Worm (Caenorhabditis elegans) whole organism, mixed stage, embryonic: ENCODE data around the gene T23C6.4.

ENCODE experiments used
- M03D4.4 ChIP-seq: sonication (generic microtip); optimal IDR thresholded peaks from 2 replicates; lab custom pipeline; 2017; ENCODE audit warnings: mild to moderate bottlenecking, missing genetic modification characterization, missing compliant biosample characterization
- blmp-1 ChIP-seq: fragments of 150-350 bp; optimal IDR thresholded peaks from 2 replicates; lab custom pipeline; 2014; ENCODE audit warnings: missing biosample characterization, missing genetic modification characterization
- ceh-39 ChIP-seq: fragments of 150-350 bp; optimal IDR thresholded peaks from 2 replicates; lab custom pipeline; 2014; ENCODE audit warnings: missing biosample characterization, missing genetic modification characterization
- ceh-43 ChIP-seq: fragments of 200-800 bp; sonication (Bioruptor generic); optimal IDR thresholded peaks from 2 replicates; lab custom pipeline; 2018; ENCODE audit warnings: mild to moderate bottlenecking, missing genetic modification characterization, moderate library complexity, missing compliant biosample characterization
- ceh-83 ChIP-seq: fragments of 200-800 bp; sonication (Bioruptor generic); optimal IDR thresholded peaks from 2 replicates; lab custom pipeline; 2018; ENCODE audit warnings: mild to moderate bottlenecking, missing genetic modification characterization, missing compliant biosample characterization
- ces-1 ChIP-seq: fragments of 150-350 bp; optimal IDR thresholded peaks from 2 replicates; lab custom pipeline; 2014; ENCODE audit warnings: missing biosample characterization, missing genetic modification reagents, missing genetic modification characterization
- cnd-1 ChIP-seq: fragments of 200-800 bp; sonication (Bioruptor generic); optimal IDR thresholded peaks from 2 replicates; lab custom pipeline; 2018; ENCODE audit warnings: mild to moderate bottlenecking, missing genetic modification characterization, missing compliant biosample characterization
- drap-1 ChIP-seq: fragments of 200-800 bp; sonication (Bioruptor generic); optimal IDR thresholded peaks from 3 replicates; lab custom pipeline; 2018; ENCODE audit warnings: mild to moderate bottlenecking, missing genetic modification characterization, missing compliant biosample characterization
- elt-1 ChIP-seq: sonication (generic microtip); optimal IDR thresholded peaks from 2 replicates; lab custom pipeline; 2017; ENCODE audit warnings: missing genetic modification characterization, mild to moderate bottlenecking, missing compliant biosample characterization, antibody characterized with exemption, moderate library complexity, borderline replicate concordance; ENCODE audit not compliant: insufficient read depth
- flh-1 ChIP-seq: fragments of 200-800 bp; sonication (Bioruptor generic); optimal IDR thresholded peaks from 2 replicates; lab custom pipeline; 2018; ENCODE audit warnings: mild to moderate bottlenecking, missing genetic modification characterization, moderate library complexity, missing compliant biosample characterization
- ham-2 ChIP-seq: fragments of 200-800 bp; sonication (Bioruptor generic); optimal IDR thresholded peaks from 2 replicates; lab custom pipeline; 2018; ENCODE audit warnings: mild to moderate bottlenecking, missing genetic modification characterization, missing compliant biosample characterization
- hlh-1 ChIP-seq: fragments of 150-350 bp; optimal IDR thresholded peaks from 2 replicates; lab custom pipeline; 2014; ENCODE audit warnings: missing biosample characterization, missing genetic modification reagents, missing genetic modification characterization
- lin-32 ChIP-seq: fragments of 200-800 bp; sonication (Bioruptor generic); optimal IDR thresholded peaks from 2 replicates; lab custom pipeline; 2018; ENCODE audit warnings: mild to moderate bottlenecking, missing genetic modification characterization, missing compliant biosample characterization
- lsy-2 ChIP-seq: fragments of 150-350 bp; optimal IDR thresholded peaks from 2 replicates; lab custom pipeline; 2014; ENCODE audit warnings: missing biosample characterization, missing genetic modification characterization
- mab-5 ChIP-seq: fragments of 150-350 bp; optimal IDR thresholded peaks from 2 replicates; lab custom pipeline; 2014; ENCODE audit warnings: missing biosample characterization, missing genetic modification characterization
- mep-1 ChIP-seq: fragments of 150-350 bp; optimal IDR thresholded peaks from 2 replicates; lab custom pipeline; 2017; ENCODE audit warnings: missing biosample characterization, missing genetic modification reagents, missing genetic modification characterization, inconsistent platforms
- mls-2 ChIP-seq: sonication (generic microtip); optimal IDR thresholded peaks from 2 replicates; lab custom pipeline; 2016; ENCODE audit warnings: mild to moderate bottlenecking, missing genetic modification characterization, moderate library complexity, missing compliant biosample characterization
- nhr-12 ChIP-seq: fragments of 150-350 bp; optimal IDR thresholded peaks from 2 replicates; lab custom pipeline; 2014; ENCODE audit warnings: missing biosample characterization, missing genetic modification characterization
- nhr-2 ChIP-seq: fragments of 150-350 bp; optimal IDR thresholded peaks from 2 replicates; lab custom pipeline; 2014; ENCODE audit warnings: missing biosample characterization, missing genetic modification characterization
- nhr-237 ChIP-seq: fragments of 150-350 bp; optimal IDR thresholded peaks from 2 replicates; lab custom pipeline; 2014; ENCODE audit warnings: missing biosample characterization, missing genetic modification characterization
- nhr-28 ChIP-seq: fragments of 150-350 bp; optimal IDR thresholded peaks from 2 replicates; lab custom pipeline; 2014; ENCODE audit warnings: missing biosample characterization, missing genetic modification characterization
- nhr-76 ChIP-seq: sonication (generic microtip); optimal IDR thresholded peaks from 2 replicates; lab custom pipeline; 2017; ENCODE audit warnings: missing biosample characterization, missing genetic modification characterization
- pha-4 ChIP-seq: fragments of 150-350 bp; optimal IDR thresholded peaks from 2 replicates; lab custom pipeline; 2018; ENCODE audit warnings: missing biosample characterization, missing genetic modification reagents, missing genetic modification characterization
- sem-2 ChIP-seq: fragments of 200-800 bp; sonication (Bioruptor generic); optimal IDR thresholded peaks from 2 replicates; lab custom pipeline; 2018; ENCODE audit warnings: mild to moderate bottlenecking, missing genetic modification characterization, missing compliant biosample characterization
- sptf-1 ChIP-seq: sonication (generic microtip); optimal IDR thresholded peaks from 2 replicates; lab custom pipeline; 2017; ENCODE audit warnings: mild to moderate bottlenecking, missing genetic modification characterization, moderate library complexity, missing compliant biosample characterization
- tbx-8 ChIP-seq: fragments of 200-800 bp; sonication (Bioruptor generic); optimal IDR thresholded peaks from 2 replicates; lab custom pipeline; 2018; ENCODE audit warnings: mild to moderate bottlenecking, missing genetic modification characterization, moderate library complexity, missing compliant biosample characterization
- unc-120 ChIP-seq: sonication (generic microtip); optimal IDR thresholded peaks from 2 replicates; lab custom pipeline; 2017; ENCODE audit warnings: missing genetic modification characterization, missing compliant biosample characterization; ENCODE audit not compliant: poor library complexity, severe bottlenecking
- unc-39 ChIP-seq: fragments of 150-350 bp; optimal IDR thresholded peaks from 2 replicates; lab custom pipeline; 2014; ENCODE audit warnings: missing biosample characterization, missing genetic modification characterization
- unc-62 ChIP-seq: fragments of 150-350 bp; optimal IDR thresholded peaks from 2 replicates; lab custom pipeline; 2014; ENCODE audit warnings: missing biosample characterization, missing genetic modification reagents, missing genetic modification characterization
- zip-8 ChIP-seq: fragments of 150-350 bp; optimal IDR thresholded peaks from 2 replicates; lab custom pipeline; 2014; ENCODE audit warnings: missing biosample characterization, missing genetic modification characterization
- ztf-11 ChIP-seq: fragments of 150-350 bp; optimal IDR thresholded peaks from 2 replicates; lab custom pipeline; 2014; ENCODE audit warnings: missing biosample characterization, missing genetic modification characterization

Gene T23C6.4

DNA sequence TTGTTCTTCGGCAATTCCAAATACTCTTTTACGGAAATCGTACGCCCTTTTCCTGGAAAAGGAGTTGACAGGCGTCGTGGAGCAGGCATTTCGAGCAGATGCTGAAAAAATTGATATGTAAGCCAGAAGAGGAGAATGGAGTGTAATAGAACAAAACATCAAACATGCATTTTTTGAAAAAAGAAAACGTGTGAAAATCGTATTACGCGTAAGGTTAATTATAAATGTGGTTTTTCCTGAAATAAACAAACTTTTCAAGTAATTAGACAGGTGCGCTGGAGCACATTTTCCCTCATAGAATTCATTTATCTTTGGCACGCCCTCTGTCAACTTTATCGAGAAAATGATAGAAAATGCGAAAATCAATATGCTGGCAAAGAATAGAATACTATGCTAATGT is 34.6 kb downstream of the T23C6.4 start, which contains the start of gene lido-6:
lido-6 (minus strand) TSS at position 101 of the 400 bp plus-strand sequence.
- TF ChIP-seq elt-1 (tag; lab: Kevin White, UChicago) = no peak
- no peak for TF ChIP-seq tbx-8
- no peak for TF ChIP-seq lin-32 (GFP tag; lab: Kevin White, UChicago)
- no peak for TF ChIP-seq ceh-83 (GFP tag; lab: Kevin White, UChicago)
- TF ChIP-seq nhr-28 (tag; lab: Kevin White, UChicago) = no peak
- no peak for TF ChIP-seq ceh-43 (GFP tag; lab: Kevin White, UChicago)
- no peak for TF ChIP-seq mep-1 (tag; lab: Kevin White, UChicago)
- no peak for TF ChIP-seq sptf-1 (tag; lab: Kevin White, UChicago)
- no peak for TF ChIP-seq hlh-1 (tag; lab: Kevin White, UChicago)
- no peak for TF ChIP-seq drap-1 (GFP tag; lab: Kevin White, UChicago)
- TF ChIP-seq ces-1 = no peak
- TF ChIP-seq nhr-2 (tag; lab: Kevin White, UChicago) = no peak
- TF ChIP-seq nhr-12 (tag; lab: Kevin White, UChicago) = no peak
- TF ChIP-seq flh-1 (GFP tag; lab: Kevin White, UChicago) = no peak
- no peak for TF ChIP-seq unc-120
- TF ChIP-seq blmp-1 (tag; lab: Kevin White, UChicago) = no peak
- no peak for TF ChIP-seq sem-2 (GFP tag; lab: Kevin White, UChicago)
- no peak for TF ChIP-seq zip-8 (tag; lab: Kevin White, UChicago)
- no peak for TF ChIP-seq unc-39 (tag; lab: Kevin White, UChicago)

DNA sequence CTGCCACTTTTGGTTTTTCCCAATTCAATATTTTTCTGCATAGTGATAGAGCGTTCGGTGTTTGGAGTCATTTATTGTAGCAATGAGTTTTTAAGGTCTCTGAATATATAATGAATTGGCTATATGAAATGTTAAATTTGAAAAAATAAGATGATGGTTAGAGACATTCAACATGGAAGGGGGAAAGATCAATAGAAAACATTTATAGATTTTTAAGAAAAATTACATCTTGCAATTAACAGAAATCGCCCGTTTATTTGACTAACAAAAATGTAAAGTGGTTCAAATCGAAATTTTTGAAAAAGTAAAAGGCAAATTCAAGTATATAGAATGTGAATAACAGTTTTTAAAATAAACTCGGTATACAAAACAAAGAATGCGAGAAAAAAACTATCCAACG is 39.2 kb downstream of the T23C6.4 start, which contains the start of gene lido-5:
lido-5 (minus strand) TSS at position 101 of the 400 bp plus-strand sequence.
- no peak for TF ChIP-seq nhr-76
- no peak for TF ChIP-seq unc-120
- TF ChIP-seq elt-1 (tag; lab: Kevin White, UChicago) = no peak
- TF ChIP-seq nhr-237 (tag; lab: Kevin White, UChicago) = no peak
- TF ChIP-seq tbx-8 = no peak
- TF ChIP-seq lin-32 (GFP tag; lab: Kevin White, UChicago) = no peak
- no peak for TF ChIP-seq ham-2 (GFP tag; lab: Kevin White, UChicago)
- TF ChIP-seq mls-2 (tag; lab: Kevin White, UChicago) = no peak
- no peak for TF ChIP-seq mep-1 (tag; lab: Kevin White, UChicago)
- TF ChIP-seq, all 35 proteins: peak for 0

DNA sequence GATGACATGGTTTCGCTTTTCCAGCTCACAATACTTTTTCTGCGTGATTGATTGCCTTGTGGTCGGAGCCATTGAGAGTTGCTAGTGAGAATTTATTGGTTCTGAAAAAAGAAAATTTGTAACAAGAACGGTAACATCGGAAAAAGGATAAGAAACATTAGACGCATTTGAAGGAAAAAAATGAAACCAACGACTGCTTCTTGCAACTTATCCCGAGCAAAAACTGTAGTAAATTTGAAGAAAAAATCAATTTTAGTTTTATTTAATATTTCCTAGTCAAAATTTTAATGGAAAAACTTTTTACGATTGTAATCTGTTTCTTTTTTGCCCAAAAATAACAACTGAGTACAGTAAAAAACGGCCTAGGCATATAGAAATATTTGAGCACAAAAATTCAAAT is 42.1 kb downstream of the T23C6.4 start, which contains the start of gene lido-4:
lido-4 (minus strand) TSS at position 101 of the 400 bp plus-strand sequence.
- TF ChIP-seq nhr-28 (tag; lab: Kevin White, UChicago) (no peak), lsy-2 (tag; lab: Kevin White, UChicago) (no peak), ztf-11 (tag; lab: Kevin White, UChicago) (no peak), blmp-1 (tag; lab: Kevin White, UChicago) (no peak), pha-4 (tag; lab: Kevin White, UChicago) (no peak), mls-2 (tag; lab: Kevin White, UChicago) (no peak), flh-1 (GFP tag; lab: Kevin White, UChicago) (no peak), tbx-8 (no peak), ceh-43 (GFP tag; lab: Kevin White, UChicago) (no peak), sptf-1 (tag; lab: Kevin White, UChicago) (no peak), nhr-76 (no peak), unc-62 (GFP tag; lab: Kevin White, UChicago) (no peak), M03D4.4 (tag; lab: Kevin White, UChicago) (no peak), nhr-237 (tag; lab: Kevin White, UChicago) (no peak)
- TF ChIP-seq, all 35 proteins: peak for 0

DNA sequence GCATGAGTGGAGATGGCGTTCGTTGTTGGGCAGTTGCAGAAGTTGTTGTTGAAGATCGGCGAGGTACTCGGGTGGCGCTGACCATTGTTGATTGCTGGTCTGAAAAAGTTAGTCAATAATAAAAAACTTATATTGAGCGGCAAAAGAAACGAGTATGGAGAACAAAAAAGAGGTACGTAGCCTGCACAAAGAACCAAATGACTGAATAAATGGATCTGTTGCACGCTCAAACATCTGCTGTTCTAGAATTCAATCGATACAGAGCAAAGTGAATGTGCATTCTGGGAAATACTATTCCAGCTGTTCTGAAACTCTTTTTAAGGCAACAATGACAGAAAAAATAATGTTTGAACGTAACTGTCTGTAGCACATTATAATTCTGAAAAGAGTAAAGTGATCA is 49.1 kb downstream of the T23C6.4 start, which contains the start of gene lido-2:
lido-2 (minus strand) TSS at position 101 of the 400 bp plus-strand sequence.
- TF ChIP-seq ces-1 (no peak), ceh-39 (no peak), mab-5 (tag; lab: Kevin White, UChicago) (no peak), unc-39 (tag; lab: Kevin White, UChicago) (no peak), ztf-11 (tag; lab: Kevin White, UChicago) (no peak), ceh-43 (GFP tag; lab: Kevin White, UChicago) (no peak), cnd-1 (tag; lab: Kevin White, UChicago) (no peak), drap-1 (GFP tag; lab: Kevin White, UChicago) (no peak)
